Worm (Caenorhabditis elegans) whole organism, L1 larva: ENCODE data around the gene arrd-3.
A peak's percentile ranks its signal among the peaks of the same experiment; 100 is the strongest.

Source experiments
- C16A3.4 ChIP-seq: fragments of 150-350 bp; optimal IDR thresholded peaks from 2 replicates; lab custom pipeline; 2014; ENCODE audit warnings: missing biosample characterization, missing genetic modification characterization
- alr-1 ChIP-seq: fragments of 200-800 bp; sonication (Bioruptor generic); optimal IDR thresholded peaks from 2 replicates; lab custom pipeline; 2018; ENCODE audit warnings: borderline replicate concordance, mild to moderate bottlenecking, missing genetic modification characterization, missing compliant biosample characterization
- ceh-82 ChIP-seq, 3 experiments: fragments of 150-350 bp in 1 of 3; sonication (generic microtip) in 2 of 3; optimal IDR thresholded peaks; 2 replicates each; lab custom pipeline; 2014 to 2017; ENCODE audit warnings: missing biosample characterization in 3 of 3, missing genetic modification characterization in 3 of 3
- ceh-88 ChIP-seq: fragments of 200-800 bp; sonication (Bioruptor generic); IDR thresholded peaks from 2 replicates; pipeline ENCODE4 v1.3.6; 2022; ENCODE audit warnings: missing genetic modification characterization, missing compliant biosample characterization
- ceh-90 ChIP-seq: sonication (generic microtip); optimal IDR thresholded peaks from 2 replicates; lab custom pipeline; 2016; ENCODE audit warnings: missing genetic modification characterization, missing compliant biosample characterization
- dpl-1 ChIP-seq, 3 experiments: fragments of 150-350 bp in 2 of 3; sonication (generic microtip) in 1 of 3; optimal IDR thresholded peaks; 2 replicates each; lab custom pipeline; 2014 to 2017; ENCODE audit warnings: missing biosample characterization in 3 of 3, missing genetic modification characterization in 3 of 3, missing genetic modification reagents in 3 of 3
- efl-3 ChIP-seq: fragments of 200-800 bp; sonication (Bioruptor generic); optimal IDR thresholded peaks from 2 replicates; lab custom pipeline; 2018; ENCODE audit warnings: mild to moderate bottlenecking, missing genetic modification characterization, missing compliant biosample characterization
- egl-13 ChIP-seq: sonication (generic microtip); optimal IDR thresholded peaks from 2 replicates; lab custom pipeline; 2016; ENCODE audit warnings: missing genotype, missing genetic modification reagents, missing genetic modification characterization, missing compliant biosample characterization
- elt-2 ChIP-seq: sonication (generic microtip); optimal IDR thresholded peaks from 2 replicates; lab custom pipeline; 2016; ENCODE audit warnings: missing genetic modification characterization, mild to moderate bottlenecking, inconsistent platforms, missing compliant biosample characterization, missing genetic modification reagents
- fkh-4 ChIP-seq: sonication (generic microtip); optimal IDR thresholded peaks from 2 replicates; lab custom pipeline; 2016; ENCODE audit warnings: missing compliant biosample characterization, missing genetic modification characterization, borderline replicate concordance
- fkh-8 ChIP-seq: sonication (generic microtip); optimal IDR thresholded peaks from 2 replicates; lab custom pipeline; 2016; ENCODE audit warnings: mild to moderate bottlenecking, missing genetic modification characterization, missing compliant biosample characterization
- fos-1 ChIP-seq: fragments of 150-350 bp; optimal IDR thresholded peaks from 2 replicates; lab custom pipeline; 2014; ENCODE audit warnings: missing biosample characterization, missing genetic modification characterization
- hlh-17 ChIP-seq: fragments of 200-800 bp; sonication (Bioruptor generic); optimal IDR thresholded peaks from 2 replicates; lab custom pipeline; 2018; ENCODE audit warnings: missing genetic modification characterization, mild to moderate bottlenecking, missing compliant biosample characterization, moderate library complexity, borderline replicate concordance
- hpl-2 ChIP-seq: fragments of 150-350 bp; optimal IDR thresholded peaks from 2 replicates; lab custom pipeline; 2014; ENCODE audit warnings: missing biosample characterization, missing genetic modification reagents, missing genetic modification characterization
- jun-1 ChIP-seq: fragments of 150-350 bp; optimal IDR thresholded peaks from 2 replicates; lab custom pipeline; 2014; ENCODE audit warnings: missing biosample characterization, missing genetic modification reagents, missing genetic modification characterization
- lin-35 ChIP-seq, 2 experiments: fragments of 150-350 bp; optimal IDR thresholded peaks; 2 replicates each; lab custom pipeline; 2014; ENCODE audit warnings: missing biosample characterization in 2 of 2, missing genetic modification characterization in 2 of 2, missing genetic modification reagents in 2 of 2
- lin-39 ChIP-seq: fragments of 150-350 bp; optimal IDR thresholded peaks from 2 replicates; lab custom pipeline; 2014; ENCODE audit warnings: missing biosample characterization, missing genetic modification reagents, missing genetic modification characterization
- lir-3 ChIP-seq: sonication (generic microtip); optimal IDR thresholded peaks from 2 replicates; lab custom pipeline; 2016; ENCODE audit warnings: mild to moderate bottlenecking, missing genetic modification characterization, moderate library complexity, missing compliant biosample characterization; ENCODE audit not compliant: poor library complexity
- mdl-1 ChIP-seq, 2 experiments: fragments of 150-350 bp; optimal IDR thresholded peaks; 2 replicates each; lab custom pipeline; 2014 to 2017; ENCODE audit warnings: missing biosample characterization in 2 of 2, missing genetic modification characterization in 2 of 2, inconsistent platforms in 1 of 2
- nhr-11 ChIP-seq: fragments of 150-350 bp; optimal IDR thresholded peaks from 2 replicates; lab custom pipeline; 2014; ENCODE audit warnings: missing biosample characterization, missing genetic modification characterization
- nhr-12 ChIP-seq: sonication (generic microtip); optimal IDR thresholded peaks from 2 replicates; lab custom pipeline; 2017; ENCODE audit warnings: missing biosample characterization, missing genetic modification characterization
- nhr-19 ChIP-seq: fragments of 200-800 bp; sonication (Bioruptor generic); conservative IDR thresholded peaks from 2 replicates; pipeline ENCODE4 v1.3.6; 2022; ENCODE audit warnings: missing genetic modification characterization, missing compliant biosample characterization
- nhr-77 ChIP-seq: fragments of 150-350 bp; optimal IDR thresholded peaks from 2 replicates; lab custom pipeline; 2014; ENCODE audit warnings: missing biosample characterization, missing genetic modification characterization
- nhr-84 ChIP-seq: sonication (generic microtip); optimal IDR thresholded peaks from 2 replicates; lab custom pipeline; 2017; ENCODE audit warnings: missing biosample characterization, missing genetic modification characterization
- nhr-85 ChIP-seq: sonication (generic microtip); peaks from one replicate; lab custom pipeline; 2016; ENCODE audit warnings: missing genetic modification characterization, inconsistent platforms, missing compliant biosample characterization
- pqm-1 ChIP-seq: sonication (generic microtip); optimal IDR thresholded peaks from 3 replicates; lab custom pipeline; 2017; ENCODE audit warnings: missing biosample characterization, missing genetic modification characterization
- rnt-1 ChIP-seq: sonication (generic microtip); optimal IDR thresholded peaks from 2 replicates; lab custom pipeline; 2016; ENCODE audit warnings: mild to moderate bottlenecking, missing genetic modification characterization, moderate library complexity, missing compliant biosample characterization
- snpc-4 ChIP-seq: fragments of 150-350 bp; optimal IDR thresholded peaks from 2 replicates; lab custom pipeline; 2014; ENCODE audit warnings: missing biosample characterization, missing genetic modification characterization
- snu-23 ChIP-seq: sonication (generic microtip); optimal IDR thresholded peaks from 2 replicates; lab custom pipeline; 2016; ENCODE audit warnings: missing genetic modification characterization, missing compliant biosample characterization
- sox-4 ChIP-seq: sonication (generic microtip); optimal IDR thresholded peaks from 2 replicates; lab custom pipeline; 2016; ENCODE audit warnings: missing genetic modification characterization, missing compliant biosample characterization
- swsn-7 ChIP-seq: sonication (generic microtip); optimal IDR thresholded peaks from 2 replicates; lab custom pipeline; 2016; ENCODE audit warnings: missing genetic modification characterization, missing compliant biosample characterization
- tlp-1 ChIP-seq: fragments of 150-350 bp; optimal IDR thresholded peaks from 2 replicates; lab custom pipeline; 2014; ENCODE audit warnings: missing biosample characterization, missing genetic modification characterization
- unc-30 ChIP-seq: sonication (generic microtip); optimal IDR thresholded peaks from 2 replicates; lab custom pipeline; 2017; ENCODE audit warnings: missing biosample characterization, missing genetic modification characterization
- unc-62 ChIP-seq: fragments of 150-350 bp; optimal IDR thresholded peaks from 2 replicates; lab custom pipeline; 2014; ENCODE audit warnings: missing biosample characterization, missing genetic modification reagents, missing genetic modification characterization
- zip-4 ChIP-seq: fragments of 200-800 bp; sonication (Bioruptor generic); optimal IDR thresholded peaks from 2 replicates; lab custom pipeline; 2018; ENCODE audit warnings: mild to moderate bottlenecking, missing genetic modification characterization, moderate library complexity, missing compliant biosample characterization
- ztf-11 ChIP-seq, 2 experiments: sonication (generic microtip); optimal IDR thresholded peaks; 2 replicates each; lab custom pipeline; 2016 to 2017; ENCODE audit warnings: missing genetic modification characterization in 2 of 2, missing biosample characterization in 1 of 2, missing compliant biosample characterization in 1 of 2

Gene arrd-3

DNA sequence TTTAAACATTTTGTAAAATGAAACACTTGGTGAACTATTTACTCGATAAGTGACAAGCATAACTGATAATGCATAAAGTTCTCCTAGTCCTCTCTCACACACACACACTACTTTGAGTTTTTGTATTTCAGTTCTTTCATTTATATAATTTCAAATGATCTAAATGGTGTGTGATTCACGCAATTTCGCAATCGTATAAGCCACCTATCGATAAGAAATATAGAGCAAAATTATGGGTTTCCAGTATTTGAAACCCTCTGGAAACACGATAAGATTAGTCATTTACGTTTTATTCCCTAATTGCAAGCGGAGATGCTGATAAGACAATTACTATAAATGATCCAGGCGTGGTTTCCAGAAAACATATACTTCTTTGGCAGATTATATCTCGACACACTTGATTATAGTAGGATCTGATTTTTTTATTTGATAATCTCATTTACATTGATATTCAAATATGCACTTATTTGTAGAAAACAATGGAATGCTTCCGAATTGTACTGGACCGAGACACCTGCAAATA is at the start of gene arrd-3:
TSS of gene arrd-3 (plus strand) at position 473 of the 523 bp plus-strand sequence.
- peak; percentile 66 for TF ChIP-seq elt-2
- TF ChIP-seq nhr-12 (tag; lab: Kevin White, UChicago) = no peak
- TF ChIP-seq tlp-1 (tag; lab: Kevin White, UChicago) = peak; percentile 10
- no peak for TF ChIP-seq dpl-1 (GFP tag; optimal IDR thresholded peaks at IDR 0.05; lab: Kevin White, UChicago)

- TF ChIP-seq ceh-90 (tag; lab: Kevin White, UChicago) (no peak), pqm-1 (tag; lab: Kevin White, UChicago) (no peak), ztf-11 (tag; optimal IDR thresholded peaks at IDR 0.05; lab: Kevin White, UChicago) (no peak), nhr-12 (tag; lab: Kevin White, UChicago) (no peak), fos-1 (no peak), unc-30 (no peak), unc-62 (GFP tag; lab: Kevin White, UChicago) (no peak), lin-35 (GFP tag; optimal IDR thresholded peaks at IDR 0.05; lab: Kevin White, UChicago) (no peak), fkh-8 (tag; lab: Kevin White, UChicago) (no peak), ceh-88 (GFP tag; lab: Robert Waterston, UW) (no peak), jun-1 (tag; lab: Kevin White, UChicago) (no peak), rnt-1 (tag; lab: Kevin White, UChicago) (no peak)
Measured at ce11 chrII:9369394-9369793, 43.0 kb upstream of the arrd-3 start.

DNA sequence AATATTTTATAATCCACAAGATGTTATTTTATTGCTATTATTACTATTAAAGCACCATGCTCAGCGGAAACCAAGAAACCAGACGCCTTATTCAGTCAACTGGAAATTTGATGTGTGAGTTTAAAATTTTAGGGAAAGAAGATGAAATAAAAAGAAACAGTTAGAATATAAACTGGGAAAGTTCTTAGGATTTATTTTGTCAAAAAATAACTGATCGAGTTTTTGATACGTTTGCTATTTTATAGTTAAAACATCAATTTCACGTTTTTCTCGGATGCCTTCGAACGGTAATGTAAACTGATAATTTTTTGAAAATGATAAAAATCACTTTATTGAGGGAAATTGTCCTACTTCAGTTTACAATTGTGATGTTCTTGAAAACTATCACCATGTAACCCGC is 40.0 kb upstream of the arrd-3 start, which contains the start of gene C06C3.3:
TSS of gene C06C3.3 (minus strand) at position 101 of the 400 bp plus-strand sequence.
- TF ChIP-seq nhr-11 (tag; lab: Kevin White, UChicago) = no peak
- no peak for TF ChIP-seq nhr-84
- no peak for TF ChIP-seq efl-3
- no peak for TF ChIP-seq unc-62 (GFP tag; lab: Kevin White, UChicago)
- no peak for TF ChIP-seq fos-1
- TF ChIP-seq C16A3.4 (tag; lab: Kevin White, UChicago) = no peak
- no peak for TF ChIP-seq snu-23
- no peak for TF ChIP-seq alr-1 (tag; lab: Kevin White, UChicago)
- no peak for TF ChIP-seq hpl-2 (GFP tag; lab: Kevin White, UChicago)
- no peak for TF ChIP-seq nhr-77 (tag; lab: Kevin White, UChicago)

- TF ChIP-seq nhr-77 (tag; lab: Kevin White, UChicago) (no peak), swsn-7 (tag; lab: Kevin White, UChicago) (no peak)
Measured at ce11 chrII:9372991-9373390, 39.4 kb upstream of the arrd-3 start, which contains the start of gene C06C3.4. Gene C06C3.4, plus strand, starts transcription at chrII:9373291.

ce11 chrII:9374807-9375206 is 37.6 kb upstream of the arrd-3 start, which contains the start of gene C06C3.12:
Gene C06C3.12, plus strand, starts transcription at chrII:9375107.
- TF ChIP-seq egl-13 (tag; lab: Kevin White, UChicago) = no peak
- no peak for TF ChIP-seq lin-39 (tag; lab: Kevin White, UChicago)
- TF ChIP-seq tlp-1 (tag; lab: Kevin White, UChicago) = no peak
- TF ChIP-seq zip-4 (GFP tag; lab: Kevin White, UChicago) = no peak
- TF ChIP-seq fkh-8 (tag; lab: Kevin White, UChicago) = no peak
- no peak for TF ChIP-seq sox-4 (tag; lab: Kevin White, UChicago)
- no peak for TF ChIP-seq mdl-1 (tag; optimal IDR thresholded peaks at IDR 0.05; lab: Kevin White, UChicago)

ce11 chrII:9377158-9377557 is 35.2 kb upstream of the arrd-3 start, which contains the start of gene C06C3.10:
Gene C06C3.10, minus strand, starts transcription at chrII:9377258.
- TF ChIP-seq ceh-82 (tag; optimal IDR thresholded peaks at IDR 0.05; lab: Kevin White, UChicago) (no peak), lir-3 (tag; lab: Kevin White, UChicago) (no peak), fkh-4 (no peak), nhr-19 (no peak), hlh-17 (GFP tag; lab: Kevin White, UChicago) (no peak), nhr-85 (tag; lab: Kevin White, UChicago) (no peak), snpc-4 (tag; lab: Kevin White, UChicago) (no peak), pqm-1 (tag; lab: Kevin White, UChicago) (no peak)
